Worm (Caenorhabditis elegans) whole organism, L4 larva: ENCODE measurements around the gene sav-1.

Source experiments
- R02D3.7 ChIP-seq: fragments of 150-350 bp; sonication (generic microtip); optimal IDR thresholded peaks from 3 replicates; lab custom pipeline; 2014; ENCODE audit warnings: missing biosample characterization, missing genetic modification characterization
- daf-12 ChIP-seq: fragments of 150-350 bp; optimal IDR thresholded peaks from 2 replicates; lab custom pipeline; 2014; ENCODE audit warnings: missing biosample characterization, missing genetic modification reagents, missing genetic modification characterization
- nhr-11 ChIP-seq: fragments of 150-350 bp; optimal IDR thresholded peaks from 2 replicates; lab custom pipeline; 2014; ENCODE audit warnings: missing biosample characterization, missing genetic modification characterization
- nhr-77 ChIP-seq: fragments of 150-350 bp; optimal IDR thresholded peaks from 2 replicates; lab custom pipeline; 2014; ENCODE audit warnings: missing biosample characterization, missing genetic modification characterization
- sdz-12 ChIP-seq: fragments of 200-800 bp; sonication (Bioruptor generic); optimal IDR thresholded peaks from 2 replicates; lab custom pipeline; 2018; ENCODE audit warnings: mild to moderate bottlenecking, missing genetic modification characterization, missing compliant biosample characterization
- zag-1 ChIP-seq: fragments of 150-350 bp; optimal IDR thresholded peaks from 2 replicates; lab custom pipeline; 2014; ENCODE audit warnings: missing biosample characterization, missing genetic modification characterization
- zfp-2 ChIP-seq: sonication (generic microtip); optimal IDR thresholded peaks from 2 replicates; lab custom pipeline; 2016; ENCODE audit warnings: mild to moderate bottlenecking, missing genetic modification characterization, missing compliant biosample characterization

DNA sequence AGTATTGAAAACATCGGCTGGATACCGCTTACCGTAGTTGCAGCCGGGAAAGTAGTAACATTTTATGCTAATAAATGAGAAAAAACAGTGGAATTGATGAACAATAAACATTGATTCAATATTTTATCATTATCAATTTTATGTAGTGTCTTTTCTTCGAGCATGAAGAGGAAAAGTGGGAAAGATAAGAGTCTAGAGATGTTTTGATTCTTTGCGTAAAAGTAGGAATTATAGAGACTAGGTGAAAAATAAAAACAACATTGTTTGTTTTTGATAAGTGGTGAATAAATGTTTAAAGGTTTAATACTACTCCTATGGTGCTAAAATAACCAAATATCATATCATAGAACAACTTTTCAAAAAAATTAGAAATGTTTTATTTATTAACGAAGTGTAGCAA is 24.6 kb downstream of the sav-1 start:
- TF ChIP-seq zag-1 (tag; lab: Kevin White, UChicago) (no peak), nhr-77 (tag; lab: Kevin White, UChicago) (no peak), daf-12 (tag; lab: Kevin White, UChicago) (no peak), R02D3.7 (tag; lab: Kevin White, UChicago) (no peak), nhr-11 (tag; lab: Kevin White, UChicago) (no peak), zfp-2 (tag; lab: Kevin White, UChicago) (no peak), sdz-12 (GFP tag; lab: Kevin White, UChicago) (no peak)
